Worm (Caenorhabditis elegans) whole organism, mixed stage, embryonic: ENCODE data around the gene D1086.18.

Experiments
- M03D4.4 ChIP-seq: sonication (generic microtip); optimal IDR thresholded peaks from 2 replicates; lab custom pipeline; 2017; ENCODE audit warnings: mild to moderate bottlenecking, missing genetic modification characterization, missing compliant biosample characterization
- bed-3 ChIP-seq: fragments of 200-800 bp; sonication (Bioruptor generic); optimal IDR thresholded peaks from 3 replicates; lab custom pipeline; 2018; ENCODE audit warnings: mild to moderate bottlenecking, missing genetic modification characterization, moderate library complexity, missing compliant biosample characterization
- blmp-1 ChIP-seq: fragments of 150-350 bp; optimal IDR thresholded peaks from 2 replicates; lab custom pipeline; 2014; ENCODE audit warnings: missing biosample characterization, missing genetic modification characterization
- ceh-39 ChIP-seq: fragments of 150-350 bp; optimal IDR thresholded peaks from 2 replicates; lab custom pipeline; 2014; ENCODE audit warnings: missing biosample characterization, missing genetic modification characterization
- ceh-43 ChIP-seq: fragments of 200-800 bp; sonication (Bioruptor generic); optimal IDR thresholded peaks from 2 replicates; lab custom pipeline; 2018; ENCODE audit warnings: mild to moderate bottlenecking, missing genetic modification characterization, moderate library complexity, missing compliant biosample characterization
- ceh-83 ChIP-seq: fragments of 200-800 bp; sonication (Bioruptor generic); optimal IDR thresholded peaks from 2 replicates; lab custom pipeline; 2018; ENCODE audit warnings: mild to moderate bottlenecking, missing genetic modification characterization, missing compliant biosample characterization
- ces-1 ChIP-seq: fragments of 150-350 bp; optimal IDR thresholded peaks from 2 replicates; lab custom pipeline; 2014; ENCODE audit warnings: missing biosample characterization, missing genetic modification reagents, missing genetic modification characterization
- cnd-1 ChIP-seq: fragments of 200-800 bp; sonication (Bioruptor generic); optimal IDR thresholded peaks from 2 replicates; lab custom pipeline; 2018; ENCODE audit warnings: mild to moderate bottlenecking, missing genetic modification characterization, missing compliant biosample characterization
- drap-1 ChIP-seq: fragments of 200-800 bp; sonication (Bioruptor generic); optimal IDR thresholded peaks from 3 replicates; lab custom pipeline; 2018; ENCODE audit warnings: mild to moderate bottlenecking, missing genetic modification characterization, missing compliant biosample characterization
- elt-3 ChIP-seq: fragments of 150-350 bp; optimal IDR thresholded peaks from 2 replicates; lab custom pipeline; 2014; ENCODE audit warnings: missing biosample characterization, missing genetic modification characterization
- flh-1 ChIP-seq: fragments of 200-800 bp; sonication (Bioruptor generic); optimal IDR thresholded peaks from 2 replicates; lab custom pipeline; 2018; ENCODE audit warnings: mild to moderate bottlenecking, missing genetic modification characterization, moderate library complexity, missing compliant biosample characterization
- ham-2 ChIP-seq: fragments of 200-800 bp; sonication (Bioruptor generic); optimal IDR thresholded peaks from 2 replicates; lab custom pipeline; 2018; ENCODE audit warnings: mild to moderate bottlenecking, missing genetic modification characterization, missing compliant biosample characterization
- hlh-1 ChIP-seq: fragments of 150-350 bp; optimal IDR thresholded peaks from 2 replicates; lab custom pipeline; 2014; ENCODE audit warnings: missing biosample characterization, missing genetic modification reagents, missing genetic modification characterization
- lin-13 ChIP-seq: fragments of 150-350 bp; optimal IDR thresholded peaks from 2 replicates; lab custom pipeline; 2014; ENCODE audit warnings: missing biosample characterization, missing genetic modification characterization
- lin-32 ChIP-seq: fragments of 200-800 bp; sonication (Bioruptor generic); optimal IDR thresholded peaks from 2 replicates; lab custom pipeline; 2018; ENCODE audit warnings: mild to moderate bottlenecking, missing genetic modification characterization, missing compliant biosample characterization
- lsy-2 ChIP-seq: fragments of 150-350 bp; optimal IDR thresholded peaks from 2 replicates; lab custom pipeline; 2014; ENCODE audit warnings: missing biosample characterization, missing genetic modification characterization
- mab-5 ChIP-seq: fragments of 150-350 bp; optimal IDR thresholded peaks from 2 replicates; lab custom pipeline; 2014; ENCODE audit warnings: missing biosample characterization, missing genetic modification characterization
- mep-1 ChIP-seq: fragments of 150-350 bp; optimal IDR thresholded peaks from 2 replicates; lab custom pipeline; 2017; ENCODE audit warnings: missing biosample characterization, missing genetic modification reagents, missing genetic modification characterization, inconsistent platforms
- mls-2 ChIP-seq: sonication (generic microtip); optimal IDR thresholded peaks from 2 replicates; lab custom pipeline; 2016; ENCODE audit warnings: mild to moderate bottlenecking, missing genetic modification characterization, moderate library complexity, missing compliant biosample characterization
- nhr-12 ChIP-seq: fragments of 150-350 bp; optimal IDR thresholded peaks from 2 replicates; lab custom pipeline; 2014; ENCODE audit warnings: missing biosample characterization, missing genetic modification characterization
- nhr-2 ChIP-seq: fragments of 150-350 bp; optimal IDR thresholded peaks from 2 replicates; lab custom pipeline; 2014; ENCODE audit warnings: missing biosample characterization, missing genetic modification characterization
- nhr-237 ChIP-seq: fragments of 150-350 bp; optimal IDR thresholded peaks from 2 replicates; lab custom pipeline; 2014; ENCODE audit warnings: missing biosample characterization, missing genetic modification characterization
- nhr-28 ChIP-seq: fragments of 150-350 bp; optimal IDR thresholded peaks from 2 replicates; lab custom pipeline; 2014; ENCODE audit warnings: missing biosample characterization, missing genetic modification characterization
- nhr-76 ChIP-seq: sonication (generic microtip); optimal IDR thresholded peaks from 2 replicates; lab custom pipeline; 2017; ENCODE audit warnings: missing biosample characterization, missing genetic modification characterization
- pha-4 ChIP-seq: fragments of 150-350 bp; optimal IDR thresholded peaks from 2 replicates; lab custom pipeline; 2018; ENCODE audit warnings: missing biosample characterization, missing genetic modification reagents, missing genetic modification characterization
- sem-2 ChIP-seq: fragments of 200-800 bp; sonication (Bioruptor generic); optimal IDR thresholded peaks from 2 replicates; lab custom pipeline; 2018; ENCODE audit warnings: mild to moderate bottlenecking, missing genetic modification characterization, missing compliant biosample characterization
- sptf-1 ChIP-seq: sonication (generic microtip); optimal IDR thresholded peaks from 2 replicates; lab custom pipeline; 2017; ENCODE audit warnings: mild to moderate bottlenecking, missing genetic modification characterization, moderate library complexity, missing compliant biosample characterization
- tbx-8 ChIP-seq: fragments of 200-800 bp; sonication (Bioruptor generic); optimal IDR thresholded peaks from 2 replicates; lab custom pipeline; 2018; ENCODE audit warnings: mild to moderate bottlenecking, missing genetic modification characterization, moderate library complexity, missing compliant biosample characterization
- unc-120 ChIP-seq: sonication (generic microtip); optimal IDR thresholded peaks from 2 replicates; lab custom pipeline; 2017; ENCODE audit warnings: missing genetic modification characterization, missing compliant biosample characterization; ENCODE audit not compliant: poor library complexity, severe bottlenecking
- unc-39 ChIP-seq: fragments of 150-350 bp; optimal IDR thresholded peaks from 2 replicates; lab custom pipeline; 2014; ENCODE audit warnings: missing biosample characterization, missing genetic modification characterization
- unc-62 ChIP-seq: fragments of 150-350 bp; optimal IDR thresholded peaks from 2 replicates; lab custom pipeline; 2014; ENCODE audit warnings: missing biosample characterization, missing genetic modification reagents, missing genetic modification characterization
- zip-8 ChIP-seq: fragments of 150-350 bp; optimal IDR thresholded peaks from 2 replicates; lab custom pipeline; 2014; ENCODE audit warnings: missing biosample characterization, missing genetic modification characterization
- ztf-11 ChIP-seq: fragments of 150-350 bp; optimal IDR thresholded peaks from 2 replicates; lab custom pipeline; 2014; ENCODE audit warnings: missing biosample characterization, missing genetic modification characterization

Gene D1086.18

DNA sequence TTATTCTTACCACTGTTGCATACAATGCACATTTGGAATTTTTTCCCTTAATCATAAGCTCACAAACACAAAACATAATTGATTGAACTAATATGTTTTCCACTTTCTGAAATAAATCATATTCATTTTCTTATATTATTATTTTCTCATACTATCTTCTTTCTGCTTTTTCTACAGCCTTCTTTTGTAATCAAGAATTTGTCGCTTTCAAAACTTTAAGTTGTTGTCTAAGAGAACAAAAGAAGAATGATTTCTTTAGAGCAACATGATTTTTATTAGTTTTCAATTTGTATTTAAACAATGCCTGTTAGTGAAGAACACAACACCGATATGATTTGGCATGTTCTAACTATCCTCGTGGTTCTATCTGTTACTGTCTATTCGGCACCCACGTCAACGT lies 1.7 kb upstream of the D1086.18 start, which contains the start of gene D1086.7:
Gene D1086.7 (plus strand): TSS at position 301 of the 400 bp plus-strand sequence.
- TF ChIP-seq ztf-11 (tag; lab: Kevin White, UChicago) (no peak), mep-1 (no peak), mls-2 (no peak), sem-2 (GFP tag; lab: Kevin White, UChicago) (no peak), tbx-8 (GFP tag; lab: Kevin White, UChicago) (no peak), ceh-43 (GFP tag; lab: Kevin White, UChicago) (no peak), hlh-1 (tag; lab: Kevin White, UChicago) (no peak), unc-62 (no peak), mab-5 (tag; lab: Kevin White, UChicago) (no peak)

DNA sequence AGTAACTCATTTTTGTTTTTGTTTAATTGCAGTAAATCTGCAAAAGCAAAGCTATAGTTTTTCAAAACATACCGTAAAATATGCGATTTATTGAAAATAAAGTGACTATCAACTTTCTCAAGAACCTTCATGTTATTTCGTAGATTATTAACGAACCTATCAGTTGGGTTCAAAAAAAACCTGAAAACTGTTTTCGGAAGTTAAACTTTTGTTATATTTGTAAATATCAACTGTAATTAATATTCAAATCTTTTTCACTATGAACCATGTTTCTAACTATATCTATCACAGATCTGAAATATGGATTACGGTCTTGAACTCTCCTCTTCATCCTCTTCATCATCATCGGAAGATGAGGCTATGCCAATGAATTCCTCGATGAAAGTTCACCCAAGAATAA lies 2.4 kb downstream of the D1086.18 start, which contains the start of gene D1086.19:
Gene D1086.19 (plus strand): TSS at position 301 of the 400 bp plus-strand sequence.
- no peak for TF ChIP-seq ztf-11 (tag; lab: Kevin White, UChicago)
- no peak for TF ChIP-seq nhr-2 (tag; lab: Kevin White, UChicago)
- no peak for TF ChIP-seq ham-2 (GFP tag; lab: Kevin White, UChicago)
- no peak for TF ChIP-seq sem-2 (GFP tag; lab: Kevin White, UChicago)
- TF ChIP-seq mab-5 (tag; lab: Kevin White, UChicago): no peak
- TF ChIP-seq sptf-1 (tag; lab: Kevin White, UChicago): no peak
- TF ChIP-seq pha-4: no peak
- TF ChIP-seq ceh-39 (tag; lab: Kevin White, UChicago): no peak
- TF ChIP-seq flh-1 (GFP tag; lab: Kevin White, UChicago): no peak
- no peak for TF ChIP-seq M03D4.4 (tag; lab: Kevin White, UChicago)
- no peak for TF ChIP-seq nhr-28 (tag; lab: Kevin White, UChicago)
- no peak for TF ChIP-seq mls-2
- no peak for TF ChIP-seq lin-13 (tag; lab: Kevin White, UChicago)
- no peak for TF ChIP-seq nhr-76 (tag; lab: Kevin White, UChicago)
- TF ChIP-seq hlh-1 (tag; lab: Kevin White, UChicago): no peak
- TF ChIP-seq tbx-8 (GFP tag; lab: Kevin White, UChicago): no peak
- TF ChIP-seq ces-1 (GFP tag; lab: Kevin White, UChicago): no peak
- TF ChIP-seq nhr-12: no peak
- no peak for TF ChIP-seq blmp-1 (tag; lab: Kevin White, UChicago)
- TF ChIP-seq zip-8 (tag; lab: Kevin White, UChicago): no peak

DNA sequence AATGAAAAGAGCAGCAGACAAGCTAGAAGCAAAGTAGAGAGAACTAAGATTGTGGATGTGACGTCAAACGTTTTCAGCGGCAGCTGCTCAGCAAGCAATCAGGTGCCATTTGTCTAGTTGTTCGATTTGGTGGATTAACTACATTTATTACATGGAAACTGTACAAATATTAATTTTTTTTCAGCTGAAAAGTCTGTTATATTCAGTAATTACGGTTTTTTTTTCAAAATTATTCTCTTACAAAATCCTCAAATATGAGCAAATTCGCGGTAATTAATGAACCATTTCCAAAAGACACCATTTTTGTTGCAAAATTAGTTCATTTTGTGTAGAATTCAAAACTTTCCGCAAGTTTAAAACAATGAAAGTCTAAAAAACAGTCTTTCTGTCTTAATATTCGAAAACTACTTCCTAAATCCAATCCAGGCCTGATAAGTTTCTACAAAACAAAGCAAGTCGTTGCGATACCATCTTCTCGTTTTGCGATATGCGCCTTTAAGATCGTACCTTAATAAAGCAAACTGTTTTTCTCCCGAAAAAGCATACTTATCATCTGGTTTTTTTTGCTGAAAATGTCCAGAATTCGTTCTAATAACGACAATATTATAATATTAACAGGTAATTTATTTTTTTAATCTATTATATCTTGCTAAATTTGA lies 4.7 kb downstream of the D1086.18 start, which contains the start of the genes D1086.5 and him-5:
Gene D1086.5 (minus strand): TSS at position 51 of the 659 bp plus-strand sequence.
Gene him-5 (plus strand): TSS at position 118 of the 659 bp plus-strand sequence.
- no peak for TF ChIP-seq pha-4
- no peak for TF ChIP-seq tbx-8 (GFP tag; lab: Kevin White, UChicago)
- no peak for TF ChIP-seq ces-1 (GFP tag; lab: Kevin White, UChicago)
- TF ChIP-seq lin-13 (tag; lab: Kevin White, UChicago): no peak
- no peak for TF ChIP-seq unc-39 (tag; lab: Kevin White, UChicago)
- TF ChIP-seq mab-5 (tag; lab: Kevin White, UChicago): no peak
- TF ChIP-seq mls-2: no peak
- TF ChIP-seq zip-8 (tag; lab: Kevin White, UChicago): no peak
- TF ChIP-seq M03D4.4 (tag; lab: Kevin White, UChicago): no peak
- TF ChIP-seq ceh-83 (GFP tag; lab: Kevin White, UChicago): no peak
- no peak for TF ChIP-seq bed-3 (GFP tag; lab: Kevin White, UChicago)
- no peak for TF ChIP-seq elt-3 (tag; lab: Kevin White, UChicago)
- no peak for TF ChIP-seq cnd-1 (tag; lab: Kevin White, UChicago)
- no peak for TF ChIP-seq drap-1 (GFP tag; lab: Kevin White, UChicago)
- no peak for TF ChIP-seq sem-2 (GFP tag; lab: Kevin White, UChicago)
- no peak for TF ChIP-seq nhr-76 (tag; lab: Kevin White, UChicago)
- TF ChIP-seq blmp-1 (tag; lab: Kevin White, UChicago): no peak

DNA sequence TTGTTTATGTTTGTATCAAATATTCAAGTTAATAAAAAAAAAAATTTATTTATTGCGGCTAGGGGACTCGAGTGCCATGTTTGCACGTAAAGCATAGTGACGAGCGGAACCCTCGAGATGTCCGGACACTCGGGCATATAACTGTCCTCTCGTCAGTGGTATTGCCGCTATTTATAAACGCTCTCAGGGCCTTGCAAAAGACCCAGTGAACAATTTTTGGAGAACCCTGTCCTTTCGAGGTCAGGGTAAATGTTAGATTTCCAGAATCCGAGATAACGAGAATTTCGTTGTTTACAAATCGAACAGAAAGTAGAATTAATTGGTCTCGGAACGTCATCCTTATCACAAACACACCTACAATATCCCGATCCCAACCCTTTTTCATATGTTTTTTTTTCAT lies 6.7 kb downstream of the D1086.18 start, which contains the start of gene D1086.3:
Gene D1086.3 (plus strand): TSS at position 390 of the 400 bp plus-strand sequence.
- TF ChIP-seq nhr-2 (tag; lab: Kevin White, UChicago) (no peak), nhr-12 (no peak), nhr-76 (tag; lab: Kevin White, UChicago) (no peak), sem-2 (GFP tag; lab: Kevin White, UChicago) (no peak)

DNA sequence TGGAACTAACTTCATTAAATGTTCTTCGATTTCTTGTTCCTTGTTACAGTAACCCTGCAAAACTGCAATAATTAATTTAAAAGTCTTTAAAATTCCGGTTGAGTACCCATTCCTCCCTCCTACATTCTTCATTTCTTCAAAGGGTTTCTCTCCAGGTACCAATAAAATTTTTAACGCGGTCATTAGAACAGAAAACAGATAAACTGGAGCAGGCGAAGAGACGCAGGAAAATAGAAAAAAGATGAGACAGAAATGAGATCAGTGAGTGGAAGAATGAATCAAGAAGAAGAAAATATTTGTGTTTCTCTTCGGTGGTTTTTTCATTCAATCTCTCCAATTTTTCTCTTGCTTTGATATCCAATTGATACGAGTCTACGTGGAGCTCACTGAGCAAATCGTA lies 8.1 kb downstream of the D1086.18 start, which contains the start of gene D1086.8:
Gene D1086.8 (plus strand): TSS at position 301 of the 400 bp plus-strand sequence.
- TF ChIP-seq flh-1 (GFP tag; lab: Kevin White, UChicago): no peak
- no peak for TF ChIP-seq mls-2
- TF ChIP-seq M03D4.4 (tag; lab: Kevin White, UChicago): no peak
- TF ChIP-seq mep-1: no peak
- no peak for TF ChIP-seq nhr-12
- TF ChIP-seq nhr-28 (tag; lab: Kevin White, UChicago): no peak
- TF ChIP-seq lin-32 (GFP tag; lab: Kevin White, UChicago): no peak
- TF ChIP-seq lsy-2 (tag; lab: Kevin White, UChicago): no peak
- no peak for TF ChIP-seq elt-3 (tag; lab: Kevin White, UChicago)
- no peak for TF ChIP-seq nhr-237 (tag; lab: Kevin White, UChicago)
- TF ChIP-seq bed-3 (GFP tag; lab: Kevin White, UChicago): no peak
- no peak for TF ChIP-seq zip-8 (tag; lab: Kevin White, UChicago)
- TF ChIP-seq ceh-39 (tag; lab: Kevin White, UChicago): no peak
- TF ChIP-seq unc-120 (tag; lab: Kevin White, UChicago): no peak
